Worm (Caenorhabditis elegans): ENCODE measurements around the gene mam-5.

DNA sequence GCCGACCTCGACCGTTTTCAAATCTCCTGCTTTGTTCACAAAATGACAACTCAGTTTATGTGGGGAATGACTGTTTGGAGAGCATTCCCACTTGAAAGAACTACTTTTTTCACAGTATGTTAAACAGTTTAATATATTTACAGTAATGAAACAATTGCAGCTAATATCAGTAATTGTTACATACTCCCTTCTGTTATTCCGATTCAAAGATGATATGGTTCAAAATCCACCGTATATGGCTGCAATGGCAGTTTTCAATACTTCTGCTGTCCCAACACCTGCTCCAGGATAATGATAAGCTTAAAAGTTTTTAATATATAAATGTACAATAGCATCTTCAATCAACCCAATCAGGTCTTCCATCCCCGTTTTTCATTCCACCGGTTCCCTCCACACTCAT is 45.3 kb upstream of the mam-5 start:
- no peak for TF ChIP-seq atf-7 (tag; optimal IDR thresholded peaks at IDR 0.05)
- no peak for TF ChIP-seq madf-10 (tag; optimal IDR thresholded peaks at IDR 0.05)
- TF ChIP-seq ztf-28 (GFP tag; IDR thresholded peaks at IDR 0.05) = no peak
- TF ChIP-seq tlf-1 (GFP tag; optimal IDR thresholded peaks at IDR 0.05) = no peak
- no peak for TF ChIP-seq efl-1 (GFP tag; optimal IDR thresholded peaks at IDR 0.05)
- TF ChIP-seq unc-62 (GFP tag; optimal IDR thresholded peaks at IDR 0.05) = no peak
- TF ChIP-seq egl-18 (GFP tag; IDR thresholded peaks at IDR 0.05) = no peak
- no peak for TF ChIP-seq snpc-1.1 (tag; optimal IDR thresholded peaks at IDR 0.05; ENCODE audit: insufficient read depth)
